Worm (Caenorhabditis elegans): ENCODE measurements around the gene T13C5.6.

DNA sequence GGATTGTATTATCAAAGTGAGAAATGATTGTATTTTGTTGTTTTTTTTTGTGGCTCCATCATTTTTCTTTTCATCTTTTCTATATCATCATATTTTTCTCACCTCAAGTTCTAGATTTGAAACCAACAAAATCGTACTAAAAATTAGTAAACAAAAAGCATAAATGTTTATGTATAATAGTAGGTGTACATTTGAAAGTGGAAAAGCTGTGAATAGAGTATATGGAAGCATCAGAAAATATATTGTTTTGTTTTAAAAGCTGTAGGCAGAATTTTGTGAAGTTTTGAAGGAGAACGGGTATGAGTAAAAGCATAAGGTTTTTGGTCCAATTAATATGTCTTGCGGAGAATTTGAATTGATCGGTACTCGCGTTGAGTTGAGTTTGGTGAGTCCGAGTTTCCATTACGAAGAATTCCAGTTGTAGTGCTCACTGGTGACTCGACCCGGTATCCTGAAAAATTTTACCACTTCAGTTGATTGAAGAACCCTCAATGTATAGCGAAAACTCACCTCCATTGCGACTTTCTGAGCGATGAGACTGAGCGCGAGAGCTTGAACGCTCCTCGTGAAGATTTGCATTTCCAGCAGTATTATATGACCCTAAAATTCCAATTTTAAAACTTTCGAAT, 25.6 kb upstream of the T13C5.6 start, which contains the start of gene C14F11.4:
- TF ChIP-seq scrt-1 (GFP tag; IDR thresholded peaks at IDR 0.05) (no peak), ama-1 (optimal IDR thresholded peaks at IDR 0.05) (no peak), flt-1 (GFP tag; IDR thresholded peaks at IDR 0.05) (no peak), hmg-4 (GFP tag; optimal IDR thresholded peaks at IDR 0.05) (no peak), tbx-11 (GFP tag; IDR thresholded peaks at IDR 0.05) (no peak), F13C5.2 (tag; optimal IDR thresholded peaks at IDR 0.05) (no peak), ceh-36 (tag; optimal IDR thresholded peaks at IDR 0.05) (no peak)
